Fruit fly (Drosophila melanogaster): ENCODE data around the gene CG15387.

The CG15387 gene

DNA sequence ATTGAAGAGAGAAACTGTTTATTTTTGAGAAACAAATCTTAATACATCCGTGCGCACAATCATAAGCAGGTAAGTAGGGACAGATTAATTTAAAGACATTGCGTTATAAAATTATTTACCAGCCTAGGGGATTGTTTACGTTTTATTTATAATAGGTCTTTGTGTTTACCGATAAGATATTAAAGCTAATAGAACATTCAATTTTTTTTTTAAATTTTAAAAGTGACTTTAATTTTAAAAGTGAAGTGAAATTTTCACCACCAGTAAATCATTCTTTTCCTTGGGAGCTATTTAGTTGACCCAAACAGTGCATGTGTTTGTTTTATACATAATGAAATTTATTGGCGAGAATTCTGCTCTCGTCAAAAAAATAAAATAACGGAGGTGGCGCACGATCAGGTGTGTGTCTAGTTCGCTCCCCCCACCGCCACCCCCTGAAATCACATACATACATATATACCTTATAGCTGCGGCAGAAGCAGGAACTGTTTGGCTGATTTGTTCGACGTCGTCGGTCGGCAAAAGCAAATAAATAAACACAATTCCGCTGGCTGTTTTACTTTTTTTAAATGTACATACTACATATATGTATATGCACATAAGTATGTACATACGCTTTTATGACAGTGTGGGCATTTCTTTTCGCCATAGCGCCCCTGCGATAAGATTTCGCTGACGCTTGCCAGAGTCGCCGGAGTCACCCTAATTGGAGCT, 50.0 kb downstream of the CG15387 start (continued):
- no peak for TF ChIP-seq CG6683 (GFP tag; optimal IDR thresholded peaks at IDR 0.05)
- TF ChIP-seq CG12942 (GFP tag; optimal IDR thresholded peaks at IDR 0.05) = no peak
- 0 out of 2 replicates have a peak, but pooled peaks have one; percentile 31 for TF ChIP-seq CG4730 (GFP tag; IDR thresholded peaks at IDR 0.05)
- TF ChIP-seq CG3847 (GFP tag; IDR thresholded peaks at IDR 0.05) = peak; percentile 73
- TF ChIP-seq CG1832 (GFP tag; optimal IDR thresholded peaks at IDR 0.05) = no peak
- peak; percentile 21 for TF ChIP-seq Nf-YB (GFP tag; optimal IDR thresholded peaks at IDR 0.05)
- no peak for TF ChIP-seq bigmax (GFP tag; optimal IDR thresholded peaks at IDR 0.05)
- TF ChIP-seq CG31441 (GFP tag; IDR thresholded peaks at IDR 0.05) = peak; percentile 58
- no peak for TF ChIP-seq chif (GFP tag; optimal IDR thresholded peaks at IDR 0.05)
- TF ChIP-seq ttk (GFP tag; IDR thresholded peaks at IDR 0.05) = no peak
- TF ChIP-seq CG8089 (GFP tag; optimal IDR thresholded peaks at IDR 0.05) = no peak
- peak; percentile 80 for TF ChIP-seq CG3281 (GFP tag; optimal IDR thresholded peaks at IDR 0.05)
- no peak for TF ChIP-seq Mes4 (GFP tag; optimal IDR thresholded peaks at IDR 0.05)
- TF ChIP-seq nerfin-2 (GFP tag; IDR thresholded peaks at IDR 0.05; ENCODE audit: partially characterized antibody) = no peak
- TF ChIP-seq CG4854 (GFP tag; optimal IDR thresholded peaks at IDR 0.05) = no peak
- no peak for TF ChIP-seq abd-A (tag; optimal IDR thresholded peaks at IDR 0.05)
- no peak for TF ChIP-seq exex (tag; optimal IDR thresholded peaks at IDR 0.05)
- TF ChIP-seq Gug (GFP tag; IDR thresholded peaks at IDR 0.05) = no peak
- no peak for TF ChIP-seq hbn (GFP tag; IDR thresholded peaks at IDR 0.05; ENCODE audit: partially characterized antibody)
- TF ChIP-seq dysf (GFP tag; IDR thresholded peaks at IDR 0.05) = peak; percentile 64; the same call in 1 of the 3 replicates
- no peak for TF ChIP-seq Doc2 (GFP tag; IDR thresholded peaks at IDR 0.05)
- TF ChIP-seq CG31365 (tag; optimal IDR thresholded peaks at IDR 0.05) = no peak
- no peak for TF ChIP-seq z (GFP tag; IDR thresholded peaks at IDR 0.05)
- TF ChIP-seq fd96Cb (tag; optimal IDR thresholded peaks at IDR 0.05) = peak; percentile 19
- no peak for TF ChIP-seq Neu2 (GFP tag; optimal IDR thresholded peaks at IDR 0.05; ENCODE audit: borderline replicate concordance)
- no peak; the same call in 1 of the 2 replicates for TF ChIP-seq Ravus (GFP tag; IDR thresholded peaks at IDR 0.05)
- no peak for TF ChIP-seq Kr (GFP tag; optimal IDR thresholded peaks at IDR 0.05)
- peak; percentile 35 for TF ChIP-seq CG17829 (tag; optimal IDR thresholded peaks at IDR 0.05)
- TF ChIP-seq vfl (GFP tag; optimal IDR thresholded peaks at IDR 0.05) = no peak
- no peak for TF ChIP-seq shn (GFP tag; optimal IDR thresholded peaks at IDR 0.05)
- peak; percentile 68; the same call in 2 of the 3 replicates for TF ChIP-seq CG11695 (GFP tag; IDR thresholded peaks at IDR 0.05)
- TF ChIP-seq usp (GFP tag; optimal IDR thresholded peaks at IDR 0.05) = no peak
- TF ChIP-seq Atf6 (GFP tag; IDR thresholded peaks at IDR 0.05) = no peak; the same call in 1 of the 2 replicates
- TF ChIP-seq CG2116 (GFP tag; optimal IDR thresholded peaks at IDR 0.05) = peak; percentile 23
- TF ChIP-seq Awh (GFP tag; IDR thresholded peaks at IDR 0.05) = no peak
- TF ChIP-seq CG10209 (GFP tag; optimal IDR thresholded peaks at IDR 0.05) = peak; percentile 36
- no peak for TF ChIP-seq CG5953 (GFP tag; IDR thresholded peaks at IDR 0.05)
- TF ChIP-seq inv (GFP tag; IDR thresholded peaks at IDR 0.05; ENCODE audit: partially characterized antibody) = no peak
- no peak; the same call in 2 of the 3 replicates for TF ChIP-seq Mrtf (GFP tag; IDR thresholded peaks at IDR 0.05)
- TF ChIP-seq br (optimal IDR thresholded peaks at IDR 0.05) = no peak
- TF ChIP-seq CG11398 (GFP tag; optimal IDR thresholded peaks at IDR 0.05) = no peak
- no peak for TF ChIP-seq Mad (GFP tag; optimal IDR thresholded peaks at IDR 0.05)
- TF ChIP-seq CG17186 (GFP tag; optimal IDR thresholded peaks at IDR 0.05) = no peak
- TF ChIP-seq Hr78 (GFP tag; optimal IDR thresholded peaks at IDR 0.05) = no peak
- no peak for TF ChIP-seq H15 (GFP tag; IDR thresholded peaks at IDR 0.05)
- 0 out of 3 replicates have a peak, but pooled peaks have one; percentile 48 for TF ChIP-seq CG6175 (GFP tag; IDR thresholded peaks at IDR 0.05)
- TF ChIP-seq CG2199 (GFP tag; IDR thresholded peaks at IDR 0.05) = no peak
- no peak for TF ChIP-seq crc (GFP tag; optimal IDR thresholded peaks at IDR 0.05)
- no peak for TF ChIP-seq kni (GFP tag; optimal IDR thresholded peaks at IDR 0.05)
- TF ChIP-seq CG11085 (GFP tag; IDR thresholded peaks at IDR 0.05) = no peak

All from whole organism, embryonic.